Fruit fly (Drosophila melanogaster) whole organism, larva: Measurements from ENCODE around the gene bond.
A peak's percentile ranks its signal among the peaks of the same experiment; 100 is the strongest.

Source experiments
- noc ChIP-seq: fragments of 200-800 bp; sonication (Bioruptor generic); optimal IDR thresholded peaks from 3 replicates; lab custom pipeline; 2019; ENCODE audit warnings: missing biosample characterization, mild to moderate bottlenecking, missing genetic modification characterization, moderate library complexity

The bond gene

dm6 chr3R:22562502-22562901, 12.0 kb downstream of the bond start, which contains the start of gene sit:
Gene sit (minus strand): TSS chr3R:22562572.
- TF ChIP-seq noc, result no peak

DNA sequence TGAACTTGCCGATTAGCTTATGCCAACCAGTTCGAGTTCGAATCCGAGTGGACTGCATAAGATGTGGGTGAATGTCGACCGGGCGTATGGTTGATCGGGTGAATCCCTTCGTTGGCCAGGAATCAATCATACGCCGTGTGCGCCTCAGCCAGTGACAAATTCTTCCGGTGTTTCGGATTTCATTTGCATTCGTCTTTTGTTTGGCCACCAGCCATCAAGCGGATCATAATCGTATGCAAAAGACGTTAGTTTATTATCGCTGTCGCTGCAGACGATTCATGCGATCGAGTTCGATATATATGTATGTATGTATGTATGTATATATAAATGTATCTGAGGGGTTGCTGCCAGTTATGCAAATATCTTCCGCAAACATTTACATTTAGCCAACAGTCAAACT, 13.6 kb downstream of the bond start:
- no peak for TF ChIP-seq noc

DNA sequence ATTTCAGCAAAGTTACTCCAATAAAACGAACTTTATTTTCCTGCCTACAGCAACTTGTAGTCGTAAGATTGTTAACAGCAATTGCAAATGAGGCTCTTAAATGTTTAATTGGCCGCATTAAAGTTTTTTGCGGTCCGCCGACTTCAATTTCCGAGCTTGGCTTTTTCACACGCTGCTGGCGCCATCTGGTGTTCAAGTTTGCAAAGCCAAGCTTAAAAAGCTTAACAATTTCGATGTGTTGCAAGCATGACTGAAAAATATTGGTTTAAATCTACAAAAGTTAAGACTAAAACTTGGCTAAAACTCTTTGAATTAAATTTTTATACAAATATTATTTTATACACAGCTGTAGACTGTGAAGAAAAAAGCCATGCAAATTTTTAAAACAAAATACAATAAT, 14.2 kb downstream of the bond start:
- TF ChIP-seq noc, result no peak

DNA sequence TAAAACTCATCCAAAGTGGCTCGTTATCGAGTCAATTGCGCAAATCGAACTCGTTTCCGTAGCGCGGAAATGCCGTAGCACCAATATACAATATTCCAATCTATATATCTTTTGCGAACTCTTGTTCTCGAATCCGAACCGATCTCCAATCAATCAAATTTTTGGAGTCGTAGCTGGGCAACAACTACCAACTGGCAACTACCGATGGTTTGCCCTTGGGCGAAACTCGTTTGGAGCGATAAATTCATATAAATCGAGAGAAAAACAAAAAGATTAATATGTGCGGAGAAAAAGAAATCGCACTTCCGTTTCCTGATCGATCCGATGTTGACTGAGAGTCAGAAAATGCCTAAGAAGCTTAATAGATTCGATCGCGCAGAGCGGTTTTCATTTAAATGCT, 15.3 kb downstream of the bond start:
- no peak for TF ChIP-seq noc

DNA sequence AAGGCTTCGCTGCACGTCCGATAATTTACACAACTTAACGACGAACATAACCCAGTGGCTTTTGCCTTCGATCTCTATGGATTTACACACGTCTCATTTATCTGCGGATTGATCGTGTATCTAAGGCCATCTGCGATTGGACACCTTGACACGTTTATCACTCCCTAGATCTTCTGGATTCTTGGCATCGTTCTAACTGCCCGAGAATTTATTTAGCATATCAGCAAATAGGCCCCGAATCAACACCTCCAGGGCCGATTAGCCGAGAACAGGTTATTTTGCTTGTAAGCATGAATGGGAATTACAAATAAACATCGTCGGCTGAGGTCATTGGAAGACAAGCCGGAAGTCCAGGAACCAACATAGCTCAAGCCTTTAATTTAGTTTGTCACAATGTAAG, 18.0 kb downstream of the bond start:
- TF ChIP-seq noc, result no peak

DNA sequence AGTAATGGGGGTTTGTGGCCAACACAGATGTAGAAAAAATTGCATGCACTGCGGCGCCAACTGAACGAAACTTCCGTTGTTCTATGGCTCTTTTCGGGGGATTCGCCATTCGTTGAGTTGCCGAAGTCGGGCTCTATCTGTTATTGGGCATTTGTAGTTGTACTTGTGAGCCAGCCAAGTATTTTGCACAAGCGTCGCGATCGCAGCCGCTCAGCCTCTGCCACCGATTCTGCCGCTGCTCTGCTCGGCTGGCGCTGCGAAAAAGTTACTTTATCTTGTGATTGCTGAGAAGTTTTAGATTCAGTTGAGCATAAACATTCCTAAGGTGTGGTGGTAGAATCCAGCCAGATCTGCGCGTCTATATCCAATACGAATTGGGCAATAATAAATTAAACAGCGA, 19.4 kb downstream of the bond start, which contains the start of gene CG33110:
CG33110 (plus strand) TSS at position 301 of the 400 bp plus-strand sequence.
- TF ChIP-seq noc, result no peak

DNA sequence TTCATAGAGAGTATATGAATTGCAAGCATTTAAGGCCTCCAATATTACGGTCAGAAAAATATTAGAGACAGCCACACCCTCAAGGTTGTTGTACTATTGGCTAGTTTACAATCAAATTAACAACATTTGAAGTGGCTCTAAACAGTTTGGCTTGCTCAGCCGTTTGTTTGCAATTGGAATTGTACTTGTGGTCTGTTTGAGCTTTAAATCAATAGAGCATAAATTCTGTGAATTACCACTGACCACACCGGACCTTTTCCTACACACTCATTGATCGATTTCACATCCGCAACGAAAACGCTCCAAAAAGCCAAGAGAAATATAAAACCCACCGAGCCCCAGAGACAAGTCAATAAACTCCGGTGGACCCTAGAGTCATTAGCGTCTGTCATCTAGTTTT, 23.1 kb downstream of the bond start:
- no peak for TF ChIP-seq noc

DNA sequence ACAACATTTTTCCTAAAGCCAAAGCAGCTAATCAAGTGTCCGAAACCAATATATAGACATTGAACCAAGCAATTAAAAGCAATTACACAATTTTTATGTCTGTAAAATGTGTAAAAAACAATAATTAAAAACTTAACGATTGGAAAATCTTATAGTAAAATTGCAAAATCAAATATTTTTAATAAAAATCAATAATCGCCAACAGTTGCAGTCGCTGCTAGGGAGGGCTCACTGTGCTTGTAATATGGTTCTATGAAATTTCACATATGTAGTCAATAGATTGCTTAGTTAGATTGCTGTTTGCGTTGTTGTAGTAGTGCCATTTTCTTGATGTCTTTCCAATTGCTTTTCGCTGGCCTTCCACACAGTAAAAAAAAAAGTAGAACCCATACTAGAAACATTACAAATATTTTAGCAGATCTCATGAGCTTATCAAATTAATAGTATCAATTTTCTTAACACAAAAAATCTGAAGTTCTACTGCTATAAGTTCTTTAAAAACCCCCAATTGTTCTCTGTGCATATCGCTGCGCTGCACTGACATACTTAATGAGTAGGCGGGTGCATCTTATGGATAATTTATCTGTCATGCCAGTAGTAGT, 25.7 kb downstream of the bond start:
- no peak for TF ChIP-seq noc

dm6 chr3R:22576979-22577378, 26.5 kb downstream of the bond start:
- TF ChIP-seq noc, result no peak

DNA sequence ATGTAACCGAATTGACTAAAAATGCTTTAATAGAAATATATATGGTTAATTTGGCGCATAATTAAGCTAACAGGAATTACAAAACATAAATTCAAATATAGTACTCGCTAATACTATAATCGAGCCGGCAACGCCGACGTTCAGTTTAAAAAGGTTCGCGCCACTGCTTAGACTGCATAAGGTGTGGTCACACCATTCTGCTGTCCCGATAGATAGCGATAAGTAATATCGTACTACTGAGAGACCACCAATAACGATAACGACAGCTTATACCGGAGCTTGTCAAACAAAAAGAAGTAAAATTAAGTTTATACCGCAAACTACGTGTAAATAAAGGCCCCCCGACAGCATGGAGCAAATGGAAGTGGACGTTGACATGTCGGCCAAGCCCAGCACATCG, 30.1 kb downstream of the bond start, which contains the start of gene CSN6:
CSN6 (plus strand) TSS at position 228 of the 400 bp plus-strand sequence.
- TF ChIP-seq noc, result no peak

DNA sequence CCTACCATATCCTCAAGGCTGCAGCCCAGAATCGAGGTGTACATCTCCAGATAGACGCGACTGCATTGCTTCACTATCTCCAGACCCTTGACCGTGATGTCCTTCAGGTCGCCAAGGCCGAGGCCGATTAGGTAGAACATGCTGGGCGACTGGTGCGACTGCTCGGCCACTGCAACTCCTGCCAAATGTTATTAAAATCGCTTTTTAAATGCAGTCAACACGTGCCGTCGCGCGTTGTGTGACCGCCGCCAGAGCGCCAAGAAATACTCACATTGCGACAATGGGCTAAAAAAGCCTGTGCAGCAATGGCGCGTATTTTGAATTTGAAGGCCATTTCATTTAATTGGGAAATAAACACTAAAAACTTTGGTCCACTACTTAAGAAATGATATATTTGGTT, 32.5 kb downstream of the bond start, which contains the start of gene Dph5:
Dph5 (minus strand) TSS at position 245 of the 400 bp plus-strand sequence.
- TF ChIP-seq noc, result no peak

DNA sequence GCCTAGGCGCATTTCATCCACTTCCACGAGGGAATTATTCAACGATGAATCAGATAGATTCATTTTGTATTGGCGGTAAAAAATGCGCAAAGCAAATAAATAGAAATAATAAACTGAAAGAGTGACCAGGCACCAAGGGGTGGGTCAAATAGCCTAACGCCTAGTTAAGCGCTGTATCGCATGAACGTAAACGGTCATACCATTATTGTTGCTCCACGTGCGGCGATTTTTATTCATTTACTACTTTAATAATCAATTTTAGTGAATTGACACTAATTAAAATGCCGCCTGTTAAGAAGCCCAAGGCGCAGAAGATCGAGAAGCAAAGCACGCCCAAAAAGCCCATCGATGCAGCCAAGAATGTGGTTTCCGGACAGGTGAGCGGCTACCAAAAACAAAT, 34.1 kb downstream of the bond start, which contains the start of the genes CG33107 and CG6937:
CG33107 (minus strand) TSS at position 137 of the 400 bp plus-strand sequence.
CG6937 (plus strand) TSS at position 192 of the 400 bp plus-strand sequence.
- TF ChIP-seq noc, result no peak

- no peak for TF ChIP-seq noc
Observed at dm6 chr3R:22586525-22586924, 36.0 kb downstream of the bond start, which contains the start of gene btn. Gene btn (minus strand): TSS chr3R:22586625.

dm6 chr3R:22587419-22587963, 37.0 kb downstream of the bond start, which contains the start of gene Efa6:
Gene Efa6 (plus strand): TSS chr3R:22587755.
- TF ChIP-seq noc, result peak; percentile 52

dm6 chr3R:22588756-22589155, 38.3 kb downstream of the bond start:
- TF ChIP-seq noc, result no peak

- no peak for TF ChIP-seq noc
Observed at dm6 chr3R:22589311-22589710, 38.8 kb downstream of the bond start.

DNA sequence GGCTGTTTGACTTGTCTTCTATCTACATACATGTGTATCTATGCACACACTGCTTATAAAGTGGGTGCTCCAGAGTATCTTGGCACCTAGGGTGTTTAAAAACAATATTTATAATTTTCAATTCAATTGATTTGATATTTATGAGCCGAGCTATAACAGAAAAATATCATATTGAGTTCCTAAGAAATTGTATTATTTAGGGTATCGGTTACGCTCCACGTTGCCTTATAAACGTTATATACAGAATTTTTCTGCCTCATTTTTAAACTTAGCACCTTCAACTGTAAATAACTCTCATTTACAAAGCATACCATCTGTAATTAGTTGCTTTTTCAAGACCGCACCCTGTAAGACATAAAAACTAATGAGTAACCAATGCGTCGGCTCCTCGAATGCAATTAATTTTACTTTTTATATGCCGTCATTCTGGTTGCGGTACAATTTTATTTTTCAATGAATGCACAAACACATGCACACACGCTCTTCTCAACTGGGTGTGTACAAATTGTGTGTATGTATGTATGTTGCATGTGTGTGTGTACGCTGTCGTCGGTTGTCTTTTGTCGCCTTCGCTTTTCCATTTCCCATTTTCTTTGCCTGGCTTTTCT, 40.3 kb downstream of the bond start:
- TF ChIP-seq noc, result no peak

dm6 chr3R:22594257-22594656, 43.8 kb downstream of the bond start:
- TF ChIP-seq noc, result no peak
